Worm (Caenorhabditis elegans) whole organism, L4/young adult: ENCODE measurements around the gene gcst-1.

Experiments
- dao-5 ChIP-seq: sonication (generic microtip); optimal IDR thresholded peaks from 2 replicates; lab custom pipeline; 2016; ENCODE audit warnings: missing genotype, missing genetic modification characterization, moderate library complexity, missing compliant biosample characterization
- him-1 ChIP-seq: sonication (generic microtip); optimal IDR thresholded peaks from 2 replicates; lab custom pipeline; 2016; ENCODE audit warnings: missing genotype, missing genetic modification reagents, missing genetic modification characterization, missing compliant biosample characterization

DNA sequence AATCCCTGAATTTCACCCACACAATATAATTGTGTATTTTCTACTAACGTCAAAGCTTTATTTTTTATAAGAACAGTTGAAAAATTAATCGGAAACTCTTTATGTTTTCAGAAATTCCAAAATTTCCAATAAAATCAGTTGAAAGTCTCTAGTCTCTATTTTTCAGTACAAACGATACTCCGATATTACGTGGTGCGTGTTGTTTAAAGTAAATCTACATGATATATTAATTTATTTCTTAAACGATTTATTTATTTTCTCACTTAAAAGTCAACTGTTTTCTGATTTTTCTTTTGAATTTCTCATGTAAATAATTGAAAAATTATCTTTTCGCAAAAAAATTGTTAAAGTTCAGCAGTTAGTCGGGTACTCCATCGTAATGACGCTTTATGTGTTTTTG lies 539 bp upstream of the gcst-1 start:
- TF ChIP-seq dao-5 (no peak), him-1 (tag; lab: Kevin White, UChicago) (no peak)
